Worm (Caenorhabditis elegans) whole organism, mixed stage, embryonic: ENCODE results near the gene C01G5.5.

Experiments used
- nhr-76 ChIP-seq: sonication (generic microtip); optimal IDR thresholded peaks from 2 replicates; lab custom pipeline; 2017; ENCODE audit warnings: missing biosample characterization, missing genetic modification characterization
- sem-2 ChIP-seq: fragments of 200-800 bp; sonication (Bioruptor generic); optimal IDR thresholded peaks from 2 replicates; lab custom pipeline; 2018; ENCODE audit warnings: mild to moderate bottlenecking, missing genetic modification characterization, missing compliant biosample characterization
- unc-62 ChIP-seq: fragments of 150-350 bp; optimal IDR thresholded peaks from 2 replicates; lab custom pipeline; 2014; ENCODE audit warnings: missing biosample characterization, missing genetic modification reagents, missing genetic modification characterization

DNA sequence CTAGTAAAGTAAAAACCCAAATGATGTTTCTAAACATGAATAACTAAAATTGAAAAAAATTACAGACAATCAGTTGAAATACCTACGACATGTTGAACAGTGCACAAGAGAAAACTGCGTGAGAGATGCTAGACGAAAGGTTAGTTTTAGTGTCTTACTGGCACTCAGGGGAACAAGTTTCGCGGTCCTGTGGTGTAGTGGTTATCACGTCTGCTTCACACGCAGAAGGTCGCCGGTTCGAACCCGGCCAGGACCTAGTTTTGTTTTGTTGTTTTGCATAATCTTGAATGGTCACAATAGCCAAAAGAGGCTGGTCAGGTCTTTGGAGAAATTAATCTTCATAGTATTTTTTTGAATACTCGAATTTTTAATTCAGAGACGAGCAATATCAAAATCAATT lies 43.4 kb upstream of the C01G5.5 start:
- TF ChIP-seq unc-62 (GFP tag; lab: Kevin White, UChicago), result no peak
- no peak for TF ChIP-seq sem-2 (GFP tag; lab: Kevin White, UChicago)
- TF ChIP-seq nhr-76 (tag; lab: Kevin White, UChicago), result no peak
